Fruit fly (Drosophila melanogaster): Measurements from ENCODE around the gene dmrt99B.

dmrt99B gene

dm6 chr3R:29675333-29675732 lies 17.1 kb upstream of the dmrt99B start, which contains the start of the genes Bub3 and Cap-D2 (continued):
- no peak for TF ChIP-seq Dfd (GFP tag; optimal IDR thresholded peaks at IDR 0.05)
- TF ChIP-seq Mes4 (GFP tag; optimal IDR thresholded peaks at IDR 0.05): peak; percentile 38
- peak; percentile 60 for TF ChIP-seq maf-S (GFP tag; optimal IDR thresholded peaks at IDR 0.05)
- TF ChIP-seq Dip2 (GFP tag; IDR thresholded peaks at IDR 0.05): no peak
- TF ChIP-seq Doc2 (GFP tag; IDR thresholded peaks at IDR 0.05): no peak
- no peak for TF ChIP-seq scrt (GFP tag; optimal IDR thresholded peaks at IDR 0.05)
- 0 out of 2 replicates have a peak, but pooled peaks have one; percentile 12 for TF ChIP-seq danr (GFP tag; IDR thresholded peaks at IDR 0.05)
- peak; percentile 84 for TF ChIP-seq unc-4 (GFP tag; IDR thresholded peaks at IDR 0.05; ENCODE audit: partially characterized antibody)
- TF ChIP-seq trh (GFP tag; optimal IDR thresholded peaks at IDR 0.05): no peak
- TF ChIP-seq Bgb (GFP tag; IDR thresholded peaks at IDR 0.05; ENCODE audit: partially characterized antibody): peak; percentile 59
- no peak for TF ChIP-seq CG10274 (GFP tag; optimal IDR thresholded peaks at IDR 0.05)
- TF ChIP-seq CG4820 (GFP tag; optimal IDR thresholded peaks at IDR 0.05): peak; percentile 77
- peak; percentile 12 for TF ChIP-seq oc (tag; optimal IDR thresholded peaks at IDR 0.05)
- no peak for TF ChIP-seq Lpt (GFP tag; optimal IDR thresholded peaks at IDR 0.05)
- peak; percentile 57; the same call in 1 of the 2 replicates for TF ChIP-seq CG32772 (GFP tag; IDR thresholded peaks at IDR 0.05)
- peak; percentile 14 for TF ChIP-seq CG7928 (GFP tag; optimal IDR thresholded peaks at IDR 0.05)
- peak; percentile 39 for TF ChIP-seq CG7271 (tag; optimal IDR thresholded peaks at IDR 0.05)
- TF ChIP-seq CG12236 (GFP tag; optimal IDR thresholded peaks at IDR 0.05): peak; percentile 38
- peak; percentile 51 for TF ChIP-seq CG12299 (tag; optimal IDR thresholded peaks at IDR 0.05)
- no peak for TF ChIP-seq exex (tag; optimal IDR thresholded peaks at IDR 0.05)
- peak; percentile 22 for TF ChIP-seq Hand (GFP tag; optimal IDR thresholded peaks at IDR 0.05)
- TF ChIP-seq Bdp1 (GFP tag; optimal IDR thresholded peaks at IDR 0.05): peak; percentile 58
- no peak for TF ChIP-seq CG10543 (GFP tag; optimal IDR thresholded peaks at IDR 0.05)
- no peak for TF ChIP-seq Eip74EF (GFP tag; optimal IDR thresholded peaks at IDR 0.05)
- no peak for TF ChIP-seq toy (GFP tag; IDR thresholded peaks at IDR 0.05)
- TF ChIP-seq kah (GFP tag; optimal IDR thresholded peaks at IDR 0.05): no peak
- peak; percentile 98 for TF ChIP-seq sens (GFP tag)
- TF ChIP-seq bsh (GFP tag; optimal IDR thresholded peaks at IDR 0.05): peak in 1 of 2 experiments; percentile 75
- TF ChIP-seq esg (GFP tag; conservative IDR thresholded peaks at IDR 0.05): peak; percentile 70
- TF ChIP-seq ab (GFP tag; optimal IDR thresholded peaks at IDR 0.05): no peak
- TF ChIP-seq D (optimal IDR thresholded peaks at IDR 0.05): no peak
- peak; percentile 51 for TF ChIP-seq D (GFP tag; optimal IDR thresholded peaks at IDR 0.05)
- TF ChIP-seq CG10209 (GFP tag; optimal IDR thresholded peaks at IDR 0.05): peak; percentile 43
- TF ChIP-seq luna (GFP tag; optimal IDR thresholded peaks at IDR 0.05): peak; percentile 20
- peak; percentile 79 for TF ChIP-seq Xbp1 (GFP tag; optimal IDR thresholded peaks at IDR 0.05)
- TF ChIP-seq Gug (GFP tag; IDR thresholded peaks at IDR 0.05): peak; percentile 63; the same call in 3 of the 4 replicates
- TF ChIP-seq CG5245 (GFP tag; optimal IDR thresholded peaks at IDR 0.05): peak; percentile 46
- TF ChIP-seq shn (GFP tag; optimal IDR thresholded peaks at IDR 0.05): peak; percentile 70
- TF ChIP-seq en (GFP tag; optimal IDR thresholded peaks at IDR 0.05): peak; percentile 50
- TF ChIP-seq CG9727 (GFP tag; optimal IDR thresholded peaks at IDR 0.05): peak; percentile 69
- peak; percentile 64 for TF ChIP-seq wor (GFP tag; IDR thresholded peaks at IDR 0.05)
- peak; percentile 88 for TF ChIP-seq Opbp (GFP tag; IDR thresholded peaks at IDR 0.05; ENCODE audit: partially characterized antibody)
- TF ChIP-seq Ets65A (GFP tag): peak; percentile 97
- TF ChIP-seq sob (GFP tag; IDR thresholded peaks at IDR 0.05): peak; percentile 85
- TF ChIP-seq CG32767 (GFP tag; IDR thresholded peaks at IDR 0.05): peak; percentile 26; the same call in 1 of the 2 replicates
- peak; percentile 81 for TF ChIP-seq slbo (GFP tag; IDR thresholded peaks at IDR 0.05)
- no peak for TF ChIP-seq croc (GFP tag; conservative IDR thresholded peaks at IDR 0.05)
- TF ChIP-seq CG15696 (tag; optimal IDR thresholded peaks at IDR 0.05): peak; percentile 69
- TF ChIP-seq sisA (GFP tag; IDR thresholded peaks at IDR 0.05): peak; percentile 71
- TF ChIP-seq Fer1 (GFP tag; optimal IDR thresholded peaks at IDR 0.05): no peak
- peak; percentile 78 for TF ChIP-seq CG2129 (GFP tag; IDR thresholded peaks at IDR 0.05; ENCODE audit: partially characterized antibody)

All from whole organism, embryonic.